Fruit fly (Drosophila melanogaster): Measurements from ENCODE around the gene croc.
A peak's percentile ranks its signal among the peaks of the same experiment; 100 is the strongest.

Gene croc

DNA sequence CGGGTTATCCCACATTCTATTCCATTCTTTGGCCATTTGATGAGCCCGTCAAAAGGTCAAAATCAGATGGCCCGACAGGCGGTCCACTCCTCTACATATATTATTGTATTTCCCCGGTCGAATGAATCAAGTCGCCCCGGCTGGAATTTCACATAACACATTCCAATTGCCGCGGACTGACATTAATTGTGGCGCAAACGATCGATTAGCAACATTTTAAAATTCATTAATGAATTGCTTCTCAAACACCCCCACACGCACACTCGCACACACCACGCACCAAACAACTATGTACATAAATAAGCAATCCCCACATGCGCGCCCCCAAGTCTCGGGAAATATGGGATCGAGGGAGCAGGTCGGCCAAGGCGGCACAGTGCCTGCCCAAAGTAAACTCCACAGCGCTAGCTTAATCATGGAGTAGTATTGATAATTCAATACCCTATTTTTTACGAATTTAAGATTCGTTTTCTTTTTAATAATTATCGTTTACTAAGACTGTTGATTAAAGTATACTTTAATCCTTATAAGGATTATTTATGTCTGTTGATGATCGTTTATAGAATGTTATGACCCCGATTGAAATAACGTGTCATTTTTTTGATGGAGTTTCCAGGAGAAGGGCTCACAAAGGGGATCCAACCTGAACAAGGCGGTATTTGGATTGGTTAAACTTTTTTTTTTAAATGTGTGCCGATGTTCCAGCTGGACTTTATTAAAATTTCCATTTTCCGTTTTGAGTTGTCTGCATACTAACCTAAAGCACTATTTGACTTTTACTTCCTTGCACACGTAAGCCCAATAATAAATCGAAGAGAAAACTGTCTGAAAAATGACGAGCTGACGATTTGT lies 10.8 kb downstream of the croc start (continued):
- TF ChIP-seq Eip74EF (GFP tag; optimal IDR thresholded peaks at IDR 0.05): no peak
- TF ChIP-seq gce (GFP tag; IDR thresholded peaks at IDR 0.05): no peak
- no peak for TF ChIP-seq hb (GFP tag; IDR thresholded peaks at IDR 0.05; ENCODE audit: partially characterized antibody)
- TF ChIP-seq row (GFP tag; IDR thresholded peaks at IDR 0.05): 0 out of 3 replicates have a peak, but pooled peaks have one; percentile 12
- TF ChIP-seq D19A (tag; optimal IDR thresholded peaks at IDR 0.05): peak; percentile 64
- TF ChIP-seq Trl (optimal IDR thresholded peaks at IDR 0.05): no peak
- no peak for TF ChIP-seq Trl (GFP tag; optimal IDR thresholded peaks at IDR 0.05)
- no peak for TF ChIP-seq mld (GFP tag; IDR thresholded peaks at IDR 0.05; ENCODE audit: partially characterized antibody)
- TF ChIP-seq CG2678 (tag; optimal IDR thresholded peaks at IDR 0.05): no peak
- TF ChIP-seq Nf-YC (tag; optimal IDR thresholded peaks at IDR 0.05): no peak
- TF ChIP-seq Adf1 (GFP tag; IDR thresholded peaks at IDR 0.05): no peak
- no peak for TF ChIP-seq NC2α (GFP tag; optimal IDR thresholded peaks at IDR 0.05)
- no peak for TF ChIP-seq CG4854 (GFP tag; optimal IDR thresholded peaks at IDR 0.05)
- peak; percentile 86 for TF ChIP-seq sens (GFP tag)
- TF ChIP-seq eve (GFP tag; optimal IDR thresholded peaks at IDR 0.05): no peak
- no peak for TF ChIP-seq GATAe (GFP tag; conservative IDR thresholded peaks at IDR 0.05)
- no peak for TF ChIP-seq bsh (GFP tag; optimal IDR thresholded peaks at IDR 0.05)
- no peak for TF ChIP-seq CG12071 (GFP tag; optimal IDR thresholded peaks at IDR 0.05)
- no peak for TF ChIP-seq sna (GFP tag; IDR thresholded peaks at IDR 0.05; ENCODE audit: partially characterized antibody)
- TF ChIP-seq CG10267 (tag; optimal IDR thresholded peaks at IDR 0.05): no peak
- TF ChIP-seq lola (GFP tag; optimal IDR thresholded peaks at IDR 0.05): peak in 1 of 3 experiments; percentile 26
- TF ChIP-seq Aef1 (GFP tag; IDR thresholded peaks at IDR 0.05): no peak
- no peak for TF ChIP-seq H15 (GFP tag; IDR thresholded peaks at IDR 0.05)
- no peak for TF ChIP-seq CG3163 (GFP tag; optimal IDR thresholded peaks at IDR 0.05)
- TF ChIP-seq p53 (GFP tag; optimal IDR thresholded peaks at IDR 0.05): no peak
- no peak for TF ChIP-seq unpg (GFP tag; optimal IDR thresholded peaks at IDR 0.05)
- no peak for TF ChIP-seq CG3281 (GFP tag; optimal IDR thresholded peaks at IDR 0.05)
- peak; percentile 2 for TF ChIP-seq dmrt11E (tag; optimal IDR thresholded peaks at IDR 0.05)
- TF ChIP-seq schlank (tag; optimal IDR thresholded peaks at IDR 0.05): no peak
- no peak for TF ChIP-seq CG12104 (GFP tag; optimal IDR thresholded peaks at IDR 0.05)
- TF ChIP-seq Deaf1 (tag; optimal IDR thresholded peaks at IDR 0.05): no peak
- TF ChIP-seq prd (optimal IDR thresholded peaks at IDR 0.05): no peak
- no peak for TF ChIP-seq prd (GFP tag; IDR thresholded peaks at IDR 0.05)
- TF ChIP-seq jing (GFP tag; optimal IDR thresholded peaks at IDR 0.05): no peak
- TF ChIP-seq nom (GFP tag; optimal IDR thresholded peaks at IDR 0.05): no peak
- no peak for TF ChIP-seq Asciz (GFP tag; optimal IDR thresholded peaks at IDR 0.05)
- no peak for TF ChIP-seq CG5180 (GFP tag; optimal IDR thresholded peaks at IDR 0.05)
- TF ChIP-seq fu2 (GFP tag; optimal IDR thresholded peaks at IDR 0.05): no peak
- TF ChIP-seq CG5953 (GFP tag; IDR thresholded peaks at IDR 0.05): no peak

DNA sequence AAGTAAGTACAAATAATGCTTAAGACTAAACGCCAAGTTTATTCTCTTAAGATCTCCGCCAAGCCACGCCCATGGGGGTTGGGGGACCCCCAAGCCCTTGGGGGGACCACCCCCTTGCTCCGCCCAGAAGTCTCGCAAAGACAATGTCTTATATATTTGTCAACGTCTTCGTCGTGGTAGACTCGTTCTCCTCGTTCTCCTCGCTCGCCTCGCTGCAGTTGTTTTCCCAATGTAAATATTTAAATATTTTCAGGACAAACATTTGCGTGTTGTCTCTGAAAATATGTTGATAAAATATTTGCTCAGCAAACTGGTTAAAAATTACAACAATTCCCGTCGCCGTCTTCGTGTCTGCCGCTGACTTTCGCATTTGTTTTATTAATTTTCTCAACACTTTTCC lies 12.0 kb downstream of the croc start:
- TF ChIP-seq CG1602 (GFP tag; optimal IDR thresholded peaks at IDR 0.05) (peak; percentile 47), kah (GFP tag; optimal IDR thresholded peaks at IDR 0.05) (peak; percentile 21), CG2120 (GFP tag; optimal IDR thresholded peaks at IDR 0.05) (no peak), dmrt99B (tag; optimal IDR thresholded peaks at IDR 0.05) (peak; percentile 56), repo (GFP tag; optimal IDR thresholded peaks at IDR 0.05) (no peak), gsb (GFP tag; IDR thresholded peaks at IDR 0.05) (no peak), CG2202 (tag; optimal IDR thresholded peaks at IDR 0.05) (peak; percentile 96), CG3726 (GFP tag; IDR thresholded peaks at IDR 0.05) (no peak), Dll (GFP tag; IDR thresholded peaks at IDR 0.05; ENCODE audit: partially characterized antibody) (no peak), MBD-R2 (GFP tag; IDR thresholded peaks at IDR 0.05) (no peak), ssp (GFP tag; IDR thresholded peaks at IDR 0.05) (no peak), CG17829 (tag; optimal IDR thresholded peaks at IDR 0.05) (peak; percentile 89), insv (GFP tag; optimal IDR thresholded peaks at IDR 0.05) (no peak)
